Fruit fly (Drosophila melanogaster) whole organism, prepupa: ENCODE data around the gene fy.

Experiments used
- CG11762 ChIP-seq: fragments of 200-800 bp; sonication (Bioruptor generic); optimal IDR thresholded peaks from 3 replicates; lab custom pipeline; 2016; ENCODE audit warnings: missing biosample characterization, missing genetic modification characterization; ENCODE audit not compliant: insufficient read depth
- CG11902 ChIP-seq: fragments of 200-800 bp; sonication (Bioruptor generic); optimal IDR thresholded peaks from 3 replicates; lab custom pipeline; 2016; ENCODE audit warnings: missing biosample characterization, missing genetic modification characterization
- CG15336 ChIP-seq: fragments of 200-800 bp; sonication (Bioruptor generic); IDR thresholded peaks from 2 replicates; pipeline ENCODE4 v1.3.6; 2022; ENCODE audit warnings: missing biosample characterization, missing genetic modification characterization
- CG1621 ChIP-seq: fragments of 200-800 bp; sonication (Bioruptor generic); optimal IDR thresholded peaks from 3 replicates; lab custom pipeline; 2018; ENCODE audit warnings: missing biosample characterization, mild to moderate bottlenecking, missing genetic modification characterization
- CG16779 ChIP-seq: fragments of 200-800 bp; sonication (Bioruptor generic); optimal IDR thresholded peaks from 3 replicates; lab custom pipeline; 2017; ENCODE audit warnings: missing biosample characterization, mild to moderate bottlenecking, missing genetic modification characterization
- CG3032 ChIP-seq: fragments of 200-800 bp; optimal IDR thresholded peaks from 2 replicates; lab custom pipeline; 2019; ENCODE audit warnings: missing biosample characterization, mild to moderate bottlenecking, missing genetic modification characterization, moderate library complexity
- CG31627 ChIP-seq: fragments of 200-800 bp; sonication (Bioruptor generic); optimal IDR thresholded peaks from 3 replicates; lab custom pipeline; 2016; ENCODE audit warnings: missing biosample characterization, missing genetic modification characterization
- CG32006 ChIP-seq: fragments of 200-800 bp; sonication (Bioruptor generic); optimal IDR thresholded peaks from 3 replicates; lab custom pipeline; 2017; ENCODE audit warnings: missing biosample characterization, mild to moderate bottlenecking, missing genetic modification characterization
- CG34406 ChIP-seq: fragments of 200-800 bp; sonication (Bioruptor generic); optimal IDR thresholded peaks from 3 replicates; lab custom pipeline; 2016; ENCODE audit warnings: missing biosample characterization, missing genetic modification characterization
- CG3919 ChIP-seq: fragments of 200-800 bp; sonication (Bioruptor generic); optimal IDR thresholded peaks from 3 replicates; lab custom pipeline; 2016; ENCODE audit warnings: missing biosample characterization, missing genetic modification characterization
- CG6808 ChIP-seq: fragments of 200-800 bp; sonication (Bioruptor generic); optimal IDR thresholded peaks from 3 replicates; lab custom pipeline; 2017; ENCODE audit warnings: missing biosample characterization, missing genetic modification characterization, mild to moderate bottlenecking, moderate library complexity, missing genetic modification reagents
- CG6854 ChIP-seq: fragments of 200-800 bp; sonication (Bioruptor generic); optimal IDR thresholded peaks from 2 replicates; lab custom pipeline; 2017; ENCODE audit warnings: missing biosample characterization, mild to moderate bottlenecking, missing genetic modification characterization
- CG9139 ChIP-seq: fragments of 200-800 bp; sonication (Bioruptor generic); optimal IDR thresholded peaks from 3 replicates; lab custom pipeline; 2017; ENCODE audit warnings: missing biosample characterization, mild to moderate bottlenecking, missing genetic modification characterization
- Eip75B ChIP-seq: fragments of 200-800 bp; sonication (Bioruptor generic); optimal IDR thresholded peaks from 3 replicates; lab custom pipeline; 2016; ENCODE audit warnings: missing biosample characterization, missing genetic modification characterization
- Eip93F ChIP-seq: fragments of 200-800 bp; sonication (Bioruptor generic); optimal IDR thresholded peaks from 2 replicates; lab custom pipeline; 2016; ENCODE audit warnings: missing biosample characterization, mild to moderate bottlenecking, missing genetic modification characterization
- Ets96B ChIP-seq: fragments of 200-800 bp; optimal IDR thresholded peaks from 2 replicates; lab custom pipeline; 2019; ENCODE audit warnings: missing biosample characterization, mild to moderate bottlenecking, missing genetic modification characterization, moderate library complexity
- Hr38 ChIP-seq: sonication (Bioruptor generic); optimal IDR thresholded peaks from 2 replicates; lab custom pipeline; 2016; ENCODE audit warnings: missing biosample characterization, missing genetic modification characterization
- Hr4 ChIP-seq: fragments of 200-800 bp; sonication (Bioruptor generic); optimal IDR thresholded peaks from 3 replicates; lab custom pipeline; 2016; ENCODE audit warnings: missing biosample characterization, missing genetic modification characterization
- Lpt ChIP-seq: fragments of 200-800 bp; sonication (Bioruptor generic); optimal IDR thresholded peaks from 3 replicates; lab custom pipeline; 2016; ENCODE audit warnings: missing biosample characterization, missing genetic modification characterization
- Met ChIP-seq: fragments of 200-800 bp; sonication (Bioruptor generic); optimal IDR thresholded peaks from 3 replicates; lab custom pipeline; 2016; ENCODE audit warnings: missing biosample characterization, missing genetic modification characterization
- OdsH ChIP-seq: fragments of 200-800 bp; sonication (Bioruptor generic); optimal IDR thresholded peaks from 3 replicates; lab custom pipeline; 2016; ENCODE audit warnings: missing biosample characterization, missing genetic modification characterization
- Sox102F ChIP-seq: fragments of 200-800 bp; sonication (Bioruptor generic); optimal IDR thresholded peaks from 2 replicates; lab custom pipeline; 2016; ENCODE audit warnings: missing biosample characterization, mild to moderate bottlenecking, missing genetic modification characterization
- Sox14 ChIP-seq: fragments of 200-800 bp; sonication (Bioruptor generic); optimal IDR thresholded peaks from 3 replicates; lab custom pipeline; 2016; ENCODE audit warnings: missing biosample characterization, missing genetic modification characterization
- Sox15 ChIP-seq: fragments of 200-800 bp; sonication (Bioruptor generic); optimal IDR thresholded peaks from 3 replicates; lab custom pipeline; 2016; ENCODE audit warnings: missing biosample characterization, missing genetic modification characterization
- achi ChIP-seq: fragments of 200-800 bp; sonication (Bioruptor generic); optimal IDR thresholded peaks from 3 replicates; lab custom pipeline; 2016; ENCODE audit warnings: missing biosample characterization, missing genetic modification characterization
- acj6 ChIP-seq: fragments of 200-800 bp; sonication (Bioruptor generic); optimal IDR thresholded peaks from 3 replicates; lab custom pipeline; 2016; ENCODE audit warnings: missing biosample characterization, missing genetic modification characterization
- cyc ChIP-seq: fragments of 200-800 bp; sonication (Bioruptor generic); optimal IDR thresholded peaks from 3 replicates; lab custom pipeline; 2016; ENCODE audit warnings: missing biosample characterization, missing genetic modification characterization
- dac ChIP-seq: fragments of 200-800 bp; sonication (Bioruptor generic); optimal IDR thresholded peaks from 2 replicates; lab custom pipeline; 2017; ENCODE audit warnings: missing biosample characterization, mild to moderate bottlenecking, missing genetic modification characterization
- dsx ChIP-seq: fragments of 200-800 bp; optimal IDR thresholded peaks from 3 replicates; lab custom pipeline; 2019; ENCODE audit warnings: missing biosample characterization, mild to moderate bottlenecking, missing genetic modification characterization, moderate library complexity; ENCODE audit not compliant: poor library complexity, severe bottlenecking
- eg ChIP-seq: fragments of 200-800 bp; sonication (Bioruptor generic); IDR thresholded peaks from 3 replicates; pipeline ENCODE4 v1.3.6; 2022; ENCODE audit warnings: missing biosample characterization, missing genetic modification characterization
- esn ChIP-seq: fragments of 200-800 bp; sonication (Bioruptor generic); optimal IDR thresholded peaks from 2 replicates; lab custom pipeline; 2016; ENCODE audit warnings: missing biosample characterization, mild to moderate bottlenecking, missing genetic modification characterization, moderate library complexity
- fd59A ChIP-seq: fragments of 200-800 bp; sonication (Bioruptor generic); optimal IDR thresholded peaks from 2 replicates; lab custom pipeline; 2017; ENCODE audit warnings: missing biosample characterization, mild to moderate bottlenecking, missing genetic modification characterization, missing genetic modification reagents
- fd85E ChIP-seq: fragments of 200-800 bp; sonication (Bioruptor generic); optimal IDR thresholded peaks from 3 replicates; lab custom pipeline; 2016; ENCODE audit warnings: missing biosample characterization, missing genetic modification characterization
- fkh ChIP-seq: fragments of 200-800 bp; sonication (Bioruptor generic); optimal IDR thresholded peaks from 3 replicates; lab custom pipeline; 2017; ENCODE audit warnings: missing biosample characterization, mild to moderate bottlenecking, missing genetic modification characterization, moderate library complexity
- lz ChIP-seq: fragments of 200-800 bp; sonication (Bioruptor generic); optimal IDR thresholded peaks from 3 replicates; lab custom pipeline; 2016; ENCODE audit warnings: missing biosample characterization, missing genetic modification characterization
- pdm3 ChIP-seq: fragments of 200-800 bp; sonication (Bioruptor generic); optimal IDR thresholded peaks from 3 replicates; lab custom pipeline; 2016; ENCODE audit warnings: missing biosample characterization, missing genetic modification characterization
- salr ChIP-seq, 2 experiments: fragments of 200-800 bp; sonication (Bioruptor generic); optimal IDR thresholded peaks; 3 replicates each; lab custom pipeline; 2016 to 2018; ENCODE audit warnings: missing biosample characterization in 2 of 2, missing genetic modification characterization in 2 of 2, mild to moderate bottlenecking in 1 of 2
- ss ChIP-seq, 2 experiments: fragments of 200-800 bp; sonication (Bioruptor generic); optimal IDR thresholded peaks; 2 replicates in 1 of 2; 3 replicates in 1 of 2; lab custom pipeline; 2017 to 2018; ENCODE audit warnings: mild to moderate bottlenecking in 2 of 2, missing biosample characterization in 2 of 2, missing genetic modification characterization in 2 of 2, moderate library complexity in 1 of 2
- topi ChIP-seq: fragments of 200-800 bp; sonication (Bioruptor generic); optimal IDR thresholded peaks from 3 replicates; lab custom pipeline; 2016; ENCODE audit warnings: missing biosample characterization, missing genetic modification characterization
- vri ChIP-seq: fragments of 200-800 bp; sonication (Bioruptor generic); optimal IDR thresholded peaks from 3 replicates; lab custom pipeline; 2016; ENCODE audit warnings: missing biosample characterization, mild to moderate bottlenecking, missing genetic modification characterization

Gene fy

dm6 chr2L:8394840-8395239 lies 8.2 kb downstream of the fy start, which contains the start of gene Peritrophin-15b:
TSS of gene Peritrophin-15b (minus strand) at chr2L:8394940.
- no peak for TF ChIP-seq pdm3 (GFP tag; lab: Kevin White, UChicago)
- no peak for TF ChIP-seq CG15336
- TF ChIP-seq lz (GFP tag; lab: Kevin White, UChicago) = no peak
- TF ChIP-seq dac (GFP tag; lab: Kevin White, UChicago) = no peak
- no peak for TF ChIP-seq esn (GFP tag; lab: Kevin White, UChicago)
- TF ChIP-seq Hr38 (GFP tag; lab: Kevin White, UChicago) = no peak
- TF ChIP-seq topi (GFP tag; lab: Kevin White, UChicago) = no peak
- TF ChIP-seq vri (GFP tag; lab: Kevin White, UChicago) = no peak

- TF ChIP-seq Sox15 (GFP tag; lab: Kevin White, UChicago) (no peak), Hr4 (no peak), Sox102F (GFP tag; lab: Kevin White, UChicago) (no peak), salr (GFP tag; optimal IDR thresholded peaks at IDR 0.05; lab: Kevin White, UChicago) (no peak), Eip75B (GFP tag; lab: Kevin White, UChicago) (no peak), cyc (no peak), CG6854 (GFP tag; lab: Kevin White, UChicago) (no peak), eg (no peak), CG3032 (tag; lab: Kevin White, UChicago) (no peak), fd59A (GFP tag; lab: Kevin White, UChicago) (no peak), dsx (GFP tag; lab: Kevin White, UChicago) (no peak), pdm3 (GFP tag; lab: Kevin White, UChicago) (no peak)
Measured at dm6 chr2L:8394180-8394579, 8.9 kb downstream of the fy start, which contains the start of gene lectin-29Ca. TSS of gene lectin-29Ca (minus strand) at chr2L:8394280.

- TF ChIP-seq cyc (no peak), CG11902 (GFP tag; lab: Kevin White, UChicago) (no peak), Eip93F (GFP tag; lab: Kevin White, UChicago) (no peak), lz (GFP tag; lab: Kevin White, UChicago) (no peak), CG31627 (GFP tag; lab: Kevin White, UChicago) (no peak), acj6 (GFP tag; lab: Kevin White, UChicago) (no peak), fd85E (no peak), CG32006 (GFP tag; lab: Kevin White, UChicago) (no peak), CG3032 (tag; lab: Kevin White, UChicago) (no peak), Hr4 (no peak), Ets96B (tag; lab: Kevin White, UChicago) (no peak), CG6854 (GFP tag; lab: Kevin White, UChicago) (no peak), Met (GFP tag; lab: Kevin White, UChicago) (no peak)
Measured at dm6 chr2L:8393122-8393521, 10.0 kb downstream of the fy start, which contains the start of gene Acp29AB. TSS of gene Acp29AB (minus strand) at chr2L:8393222.

- TF ChIP-seq CG3919 = no peak
- TF ChIP-seq CG16779 (tag; lab: Kevin White, UChicago) = no peak
- TF ChIP-seq Eip93F (GFP tag; lab: Kevin White, UChicago) = no peak
- no peak for TF ChIP-seq esn (GFP tag; lab: Kevin White, UChicago)
- no peak for TF ChIP-seq CG9139 (GFP tag; lab: Kevin White, UChicago)
- TF ChIP-seq fkh (GFP tag; lab: Kevin White, UChicago) = no peak
- no peak for TF ChIP-seq ss (GFP tag; optimal IDR thresholded peaks at IDR 0.05; lab: Kevin White, UChicago)
- no peak for TF ChIP-seq CG6808 (GFP tag; lab: Kevin White, UChicago)
- no peak for TF ChIP-seq CG1621 (tag; lab: Kevin White, UChicago)
- TF ChIP-seq CG34406 (GFP tag; lab: Kevin White, UChicago) = no peak
- TF ChIP-seq fd85E = no peak
- no peak for TF ChIP-seq achi (GFP tag; lab: Kevin White, UChicago)
- no peak for TF ChIP-seq CG11902 (GFP tag; lab: Kevin White, UChicago)
- TF ChIP-seq OdsH = no peak
- TF ChIP-seq CG11762 (GFP tag; lab: Kevin White, UChicago) = no peak
- TF ChIP-seq salr (GFP tag; optimal IDR thresholded peaks at IDR 0.05; lab: Kevin White, UChicago) = no peak
- TF ChIP-seq Sox15 (GFP tag; lab: Kevin White, UChicago) = no peak
- TF ChIP-seq Sox14 (GFP tag; lab: Kevin White, UChicago) = no peak
- no peak for TF ChIP-seq Lpt (GFP tag; lab: Kevin White, UChicago)
Measured at dm6 chr2L:8392298-8392697, 10.8 kb downstream of the fy start, which contains the start of gene CG42820. TSS of gene CG42820 (minus strand) at chr2L:8392398.
